Fruit fly (Drosophila melanogaster): ENCODE data around the gene CG10616.
A peak's percentile ranks its signal among the peaks of the same experiment; 100 is the strongest.

Gene CG10616

dm6 chr3L:12501249-12501648 is 29.7 kb downstream of the CG10616 start, which contains the start of the genes CG10638 and CG10681 (continued):
- TF ChIP-seq Hr4 (GFP tag; optimal IDR thresholded peaks at IDR 0.05) (peak; percentile 56), CG9139 (GFP tag; optimal IDR thresholded peaks at IDR 0.05) (no peak), CG11902 (GFP tag; optimal IDR thresholded peaks at IDR 0.05) (no peak), Lpt (GFP tag; optimal IDR thresholded peaks at IDR 0.05) (no peak), salr (GFP tag; optimal IDR thresholded peaks at IDR 0.05) (no peak)

- no peak for TF ChIP-seq spab (GFP tag; optimal IDR thresholded peaks at IDR 0.05)
- no peak for TF ChIP-seq Hr4 (GFP tag; optimal IDR thresholded peaks at IDR 0.05)
- TF ChIP-seq ss (GFP tag; optimal IDR thresholded peaks at IDR 0.05), result no peak
- no peak for TF ChIP-seq Gug (GFP tag; IDR thresholded peaks at IDR 0.05)
- TF ChIP-seq Lpt (GFP tag; optimal IDR thresholded peaks at IDR 0.05), result no peak
- no peak for TF ChIP-seq CG6276 (GFP tag; optimal IDR thresholded peaks at IDR 0.05)
- no peak for TF ChIP-seq Hr39 (GFP tag; optimal IDR thresholded peaks at IDR 0.05)
- peak; percentile 21 for TF ChIP-seq CG6792 (GFP tag; optimal IDR thresholded peaks at IDR 0.05)
- no peak for TF ChIP-seq Ets21C (GFP tag; optimal IDR thresholded peaks at IDR 0.05)
- TF ChIP-seq net (GFP tag; optimal IDR thresholded peaks at IDR 0.05), result no peak
- no peak for TF ChIP-seq fd59A (GFP tag; optimal IDR thresholded peaks at IDR 0.05)
- TF ChIP-seq Eip75B (GFP tag; optimal IDR thresholded peaks at IDR 0.05), result no peak
- no peak for TF ChIP-seq fd85E (GFP tag; optimal IDR thresholded peaks at IDR 0.05)
- 0 out of 2 replicates have a peak, but pooled peaks have one; percentile 35 for TF ChIP-seq CG15336 (GFP tag; IDR thresholded peaks at IDR 0.05)
- no peak for TF ChIP-seq CG11902 (GFP tag; optimal IDR thresholded peaks at IDR 0.05)
- TF ChIP-seq OdsH (GFP tag; optimal IDR thresholded peaks at IDR 0.05), result no peak
- TF ChIP-seq acj6 (GFP tag; optimal IDR thresholded peaks at IDR 0.05), result no peak
- no peak for TF ChIP-seq CG8319 (GFP tag; optimal IDR thresholded peaks at IDR 0.05)
- TF ChIP-seq Eip78C (GFP tag), result no peak
- TF ChIP-seq CG6163 (GFP tag; IDR thresholded peaks at IDR 0.05), result 0 out of 3 replicates have a peak, but pooled peaks have one; percentile 18
- no peak for TF ChIP-seq dac (GFP tag; optimal IDR thresholded peaks at IDR 0.05)
- TF ChIP-seq achi (GFP tag; optimal IDR thresholded peaks at IDR 0.05), result no peak
- TF ChIP-seq CG8119 (GFP tag; IDR thresholded peaks at IDR 0.05), result peak; percentile 32; the same call in 1 of the 3 replicates
- no peak for TF ChIP-seq Sox102F (GFP tag; optimal IDR thresholded peaks at IDR 0.05)
- peak; percentile 19 for TF ChIP-seq CG34406 (GFP tag; optimal IDR thresholded peaks at IDR 0.05)
- TF ChIP-seq Smox (GFP tag; optimal IDR thresholded peaks at IDR 0.05), result no peak
- no peak for TF ChIP-seq CG10669 (GFP tag; optimal IDR thresholded peaks at IDR 0.05)
- no peak for TF ChIP-seq CG8632 (GFP tag; optimal IDR thresholded peaks at IDR 0.05)
- TF ChIP-seq Blimp-1 (GFP tag; optimal IDR thresholded peaks at IDR 0.05), result no peak
- TF ChIP-seq CG4318 (GFP tag; optimal IDR thresholded peaks at IDR 0.05), result no peak
- TF ChIP-seq CG9139 (GFP tag; optimal IDR thresholded peaks at IDR 0.05), result no peak
- TF ChIP-seq CG31627 (GFP tag; optimal IDR thresholded peaks at IDR 0.05), result peak; percentile 31
- peak; percentile 4 for TF ChIP-seq Ets96B (tag; optimal IDR thresholded peaks at IDR 0.05)
- no peak for TF ChIP-seq CG11294 (GFP tag; IDR thresholded peaks at IDR 0.05)
- no peak for TF ChIP-seq lz (GFP tag; optimal IDR thresholded peaks at IDR 0.05)
- no peak for TF ChIP-seq CG7368 (GFP tag; optimal IDR thresholded peaks at IDR 0.05)
- peak; percentile 54 for TF ChIP-seq CG3919 (GFP tag; optimal IDR thresholded peaks at IDR 0.05)
- no peak for TF ChIP-seq Met (GFP tag; optimal IDR thresholded peaks at IDR 0.05)
- no peak for TF ChIP-seq salr (GFP tag; optimal IDR thresholded peaks at IDR 0.05)
- peak; percentile 54 for TF ChIP-seq esn (GFP tag; optimal IDR thresholded peaks at IDR 0.05)
- peak; percentile 45 for TF ChIP-seq fkh (GFP tag; optimal IDR thresholded peaks at IDR 0.05)
- peak; percentile 8 for TF ChIP-seq CG11762 (GFP tag; optimal IDR thresholded peaks at IDR 0.05; ENCODE audit: insufficient read depth)
- peak; percentile 54 for TF ChIP-seq cyc (GFP tag; optimal IDR thresholded peaks at IDR 0.05)
- TF ChIP-seq CG6854 (GFP tag; optimal IDR thresholded peaks at IDR 0.05), result no peak
- no peak for TF ChIP-seq topi (GFP tag; optimal IDR thresholded peaks at IDR 0.05)
- TF ChIP-seq CG1621 (tag; optimal IDR thresholded peaks at IDR 0.05), result peak; percentile 11
- TF ChIP-seq vri (GFP tag; optimal IDR thresholded peaks at IDR 0.05), result no peak
- no peak for TF ChIP-seq CG10631 (GFP tag; optimal IDR thresholded peaks at IDR 0.05)
Observed at dm6 chr3L:12503865-12504650, 32.5 kb downstream of the CG10616 start, which contains the start of the genes CG10646 and vih. CG10646 (minus strand) TSS chr3L:12503894. vih (plus strand) TSS chr3L:12504292.

All from whole organism, prepupa.